Fruit fly (Drosophila melanogaster): ENCODE data around the gene dos.

Gene dos

dm6 chr3L:2578737-2579136 is 10.5 kb upstream of the dos start (continued):
- peak; percentile 58 for TF ChIP-seq Bteb2 (GFP tag; optimal IDR thresholded peaks at IDR 0.05)
- no peak for TF ChIP-seq Jarid2 (GFP tag; optimal IDR thresholded peaks at IDR 0.05)
- no peak for TF ChIP-seq CG4282 (GFP tag; optimal IDR thresholded peaks at IDR 0.05)
- TF ChIP-seq Blimp-1 (GFP tag; optimal IDR thresholded peaks at IDR 0.05): peak; percentile 83
- TF ChIP-seq CG1233 (GFP tag; optimal IDR thresholded peaks at IDR 0.05): no peak
- no peak for TF ChIP-seq CG34224 (GFP tag; IDR thresholded peaks at IDR 0.05; ENCODE audit: partially characterized antibody)
- TF ChIP-seq hb (GFP tag; IDR thresholded peaks at IDR 0.05; ENCODE audit: partially characterized antibody): no peak
- no peak for TF ChIP-seq lbe (GFP tag; optimal IDR thresholded peaks at IDR 0.05)
- TF ChIP-seq CG9437 (GFP tag; optimal IDR thresholded peaks at IDR 0.05): peak; percentile 12
- no peak for TF ChIP-seq toy (GFP tag; IDR thresholded peaks at IDR 0.05)
- TF ChIP-seq sqz (GFP tag; optimal IDR thresholded peaks at IDR 0.05): peak; percentile 51
- peak; percentile 70 for TF ChIP-seq CG12391 (tag; optimal IDR thresholded peaks at IDR 0.05)
- no peak for TF ChIP-seq CG1647 (GFP tag; optimal IDR thresholded peaks at IDR 0.05)
- peak; percentile 39 for TF ChIP-seq CG8290 (GFP tag; optimal IDR thresholded peaks at IDR 0.05)
- TF ChIP-seq CG8290 (tag; optimal IDR thresholded peaks at IDR 0.05): no peak
- TF ChIP-seq gem (tag; optimal IDR thresholded peaks at IDR 0.05): peak; percentile 79
- peak; percentile 60 for TF ChIP-seq chn (GFP tag; optimal IDR thresholded peaks at IDR 0.05)
- TF ChIP-seq Tbp (GFP tag; optimal IDR thresholded peaks at IDR 0.05): no peak
- no peak for TF ChIP-seq cato (GFP tag; optimal IDR thresholded peaks at IDR 0.05; ENCODE audit: borderline replicate concordance)
- no peak for TF ChIP-seq CrebB (tag; optimal IDR thresholded peaks at IDR 0.05)
- TF ChIP-seq CG9797 (GFP tag; optimal IDR thresholded peaks at IDR 0.05): no peak
- no peak for TF ChIP-seq fru (optimal IDR thresholded peaks at IDR 0.05)
- peak; percentile 57 for TF ChIP-seq CG1529 (GFP tag; optimal IDR thresholded peaks at IDR 0.05)
- peak; percentile 68 for TF ChIP-seq slbo (GFP tag; IDR thresholded peaks at IDR 0.05)
- TF ChIP-seq Oaz (GFP tag; IDR thresholded peaks at IDR 0.05): no peak
- TF ChIP-seq esg (GFP tag; conservative IDR thresholded peaks at IDR 0.05): peak; percentile 56
- TF ChIP-seq Dref (GFP tag; IDR thresholded peaks at IDR 0.05): no peak
- TF ChIP-seq Myb (GFP tag; optimal IDR thresholded peaks at IDR 0.05): peak; percentile 25
- TF ChIP-seq zen (tag; optimal IDR thresholded peaks at IDR 0.05): peak; percentile 44
- peak; percentile 64 for TF ChIP-seq lmd (GFP tag; IDR thresholded peaks at IDR 0.05)
- TF ChIP-seq HmgZ (tag; optimal IDR thresholded peaks at IDR 0.05): no peak
- TF ChIP-seq Dll (GFP tag; IDR thresholded peaks at IDR 0.05; ENCODE audit: partially characterized antibody): no peak
- TF ChIP-seq pzg (GFP tag; optimal IDR thresholded peaks at IDR 0.05): no peak
- peak; percentile 60 for TF ChIP-seq oc (tag; optimal IDR thresholded peaks at IDR 0.05)
- TF ChIP-seq CG2712 (tag; optimal IDR thresholded peaks at IDR 0.05): peak; percentile 77
- no peak for TF ChIP-seq CTCF (GFP tag; optimal IDR thresholded peaks at IDR 0.05)

DNA sequence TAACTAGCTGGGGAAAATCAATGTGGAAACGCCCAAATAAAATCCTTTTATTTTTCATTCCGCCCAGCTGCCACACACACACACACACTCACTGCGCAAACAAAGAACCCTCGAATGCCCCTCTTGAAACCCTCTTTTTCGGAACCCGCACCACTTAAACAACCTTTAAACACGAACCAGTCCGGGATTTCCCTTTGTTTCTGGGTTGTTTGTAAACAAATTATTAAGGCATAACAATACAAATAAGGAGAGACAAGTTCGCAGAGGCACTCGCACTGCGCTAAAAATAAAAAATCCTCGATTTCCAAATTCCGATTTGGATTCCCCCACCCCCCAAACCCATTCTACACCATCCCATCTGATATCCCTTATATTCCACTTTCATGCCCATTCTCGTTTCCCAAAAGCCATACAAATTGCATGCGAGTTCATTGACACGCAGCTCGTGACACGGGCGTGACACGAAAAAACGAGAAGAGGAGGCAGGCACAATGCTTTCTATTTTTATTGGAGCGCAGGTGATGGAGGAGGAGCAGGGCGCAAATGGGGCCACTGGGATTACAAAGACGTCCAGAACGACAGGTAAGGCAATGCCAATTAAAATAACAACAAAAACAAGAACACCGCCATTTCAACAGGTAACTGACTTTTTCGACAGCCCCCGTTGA is 9.5 kb upstream of the dos start:
- TF ChIP-seq kni (GFP tag; optimal IDR thresholded peaks at IDR 0.05) (no peak), Atf3 (GFP tag; optimal IDR thresholded peaks at IDR 0.05) (no peak), Drgx (GFP tag; IDR thresholded peaks at IDR 0.05) (no peak), peb (GFP tag; IDR thresholded peaks at IDR 0.05) (no peak), Blimp-1 (GFP tag; optimal IDR thresholded peaks at IDR 0.05) (no peak), Ada2b (GFP tag; IDR thresholded peaks at IDR 0.05) (no peak), cas (GFP tag; IDR thresholded peaks at IDR 0.05) (no peak), hth (optimal IDR thresholded peaks at IDR 0.05) (no peak), Awh (GFP tag; IDR thresholded peaks at IDR 0.05) (no peak), CG7963 (GFP tag; IDR thresholded peaks at IDR 0.05; ENCODE audit: partially characterized antibody) (peak; percentile 60; the same call in 2 of the 3 replicates), Mad (GFP tag; optimal IDR thresholded peaks at IDR 0.05) (no peak), GATAe (GFP tag; conservative IDR thresholded peaks at IDR 0.05) (no peak), gro (GFP tag; optimal IDR thresholded peaks at IDR 0.05) (no peak), TFAM (GFP tag; optimal IDR thresholded peaks at IDR 0.05) (no peak), CG7556 (GFP tag; optimal IDR thresholded peaks at IDR 0.05) (no peak), disco-r (GFP tag; optimal IDR thresholded peaks at IDR 0.05) (no peak), gsb (GFP tag; IDR thresholded peaks at IDR 0.05) (no peak), wek (GFP tag; optimal IDR thresholded peaks at IDR 0.05) (no peak), nerfin-1 (tag; optimal IDR thresholded peaks at IDR 0.05) (no peak)
